Fruit fly (Drosophila melanogaster) whole organism, embryonic: ENCODE data around the gene wrd.

Experiments used
- BtbVII ChIP-seq: fragments of 200-800 bp; sonication (Bioruptor generic); optimal IDR thresholded peaks from 3 replicates; lab custom pipeline; 2017; ENCODE audit warnings: missing biosample characterization, mild to moderate bottlenecking, missing genetic modification characterization
- CG1024 ChIP-seq: fragments of 200-800 bp; sonication (Bioruptor generic); IDR thresholded peaks from 2 replicates; pipeline ENCODE4 v1.3.6; 2022; ENCODE audit warnings: missing biosample characterization, missing genetic modification characterization
- CG10321 ChIP-seq: fragments of 200-800 bp; sonication (Bioruptor generic); IDR thresholded peaks from 2 replicates; pipeline ENCODE4 v1.3.6; 2022; ENCODE audit warnings: missing biosample characterization, missing genetic modification characterization
- CG11085 ChIP-seq: fragments of 200-800 bp; sonication (Bioruptor generic); IDR thresholded peaks from 2 replicates; pipeline ENCODE4 v1.3.6; 2022; ENCODE audit warnings: missing biosample characterization, missing genetic modification characterization
- CG11695 ChIP-seq: fragments of 200-800 bp; sonication (Bioruptor generic); IDR thresholded peaks from 3 replicates; pipeline ENCODE4 v1.3.6; 2022; ENCODE audit warnings: missing biosample characterization, missing genetic modification characterization
- CG12942 ChIP-seq: fragments of 200-800 bp; sonication (Bioruptor generic); optimal IDR thresholded peaks from 3 replicates; lab custom pipeline; 2016; ENCODE audit warnings: missing biosample characterization, missing genetic modification characterization
- CG13123 ChIP-seq: fragments of 200-800 bp; sonication (Bioruptor generic); optimal IDR thresholded peaks from 2 replicates; lab custom pipeline; 2016; ENCODE audit warnings: missing biosample characterization, missing genetic modification characterization
- CG14441 ChIP-seq: fragments of 200-800 bp; sonication (Bioruptor generic); IDR thresholded peaks from 2 replicates; pipeline ENCODE4 v1.3.6; 2022; ENCODE audit warnings: missing biosample characterization, missing genetic modification characterization
- CG1603 ChIP-seq: fragments of 200-800 bp; sonication (Bioruptor generic); optimal IDR thresholded peaks from 2 replicates; lab custom pipeline; 2019; ENCODE audit warnings: missing biosample characterization, mild to moderate bottlenecking, missing genetic modification characterization, moderate library complexity
- CG17186 ChIP-seq: fragments of 200-800 bp; sonication (Bioruptor generic); optimal IDR thresholded peaks from 3 replicates; lab custom pipeline; 2017; ENCODE audit warnings: missing biosample characterization, missing genetic modification reagents, missing genetic modification characterization
- CG17359 ChIP-seq: fragments of 200-800 bp; sonication (Bioruptor generic); optimal IDR thresholded peaks from 3 replicates; lab custom pipeline; 2018; ENCODE audit warnings: missing biosample characterization, mild to moderate bottlenecking, missing genetic modification characterization, moderate library complexity
- CG32772 ChIP-seq: fragments of 200-800 bp; sonication (Bioruptor generic); IDR thresholded peaks from 2 replicates; pipeline ENCODE4 v1.3.6; 2022; ENCODE audit warnings: missing biosample characterization, missing genetic modification characterization
- CG4424 ChIP-seq: fragments of 200-800 bp; sonication (Bioruptor generic); optimal IDR thresholded peaks from 3 replicates; lab custom pipeline; 2016; ENCODE audit warnings: missing biosample characterization, missing genetic modification characterization
- CG7963 ChIP-seq: fragments of 200-800 bp; sonication (Bioruptor generic); IDR thresholded peaks from 3 replicates; pipeline ENCODE4 v1.3.6; 2022; ENCODE audit warnings: missing biosample characterization, missing genetic modification characterization; ENCODE audit not compliant: partially characterized antibody
- CG8924 ChIP-seq: fragments of 200-800 bp; optimal IDR thresholded peaks from 3 replicates; lab custom pipeline; 2019; ENCODE audit warnings: missing biosample characterization, mild to moderate bottlenecking, missing genetic modification characterization, moderate library complexity
- CG9817 ChIP-seq: fragments of 200-800 bp; sonication (Bioruptor generic); optimal IDR thresholded peaks from 2 replicates; lab custom pipeline; 2018; ENCODE audit warnings: missing biosample characterization, mild to moderate bottlenecking, missing genetic modification characterization, moderate library complexity
- CHES-1-like ChIP-seq: fragments of 200-800 bp; sonication (Bioruptor generic); optimal IDR thresholded peaks from 2 replicates; lab custom pipeline; 2016; ENCODE audit warnings: missing biosample characterization, missing genetic modification characterization
- Deaf1 ChIP-seq: fragments of 200-800 bp; optimal IDR thresholded peaks from 3 replicates; lab custom pipeline; 2019; ENCODE audit warnings: missing biosample characterization, mild to moderate bottlenecking, missing genetic modification characterization, moderate library complexity
- E2f1 ChIP-seq: fragments of 200-800 bp; sonication (Bioruptor generic); IDR thresholded peaks from 2 replicates; pipeline ENCODE4 v1.3.6; 2022; ENCODE audit warnings: missing biosample characterization, missing genetic modification characterization
- HLH54F ChIP-seq: fragments of 200-800 bp; sonication (Bioruptor generic); optimal IDR thresholded peaks from 3 replicates; lab custom pipeline; 2016; ENCODE audit warnings: missing biosample characterization, missing genetic modification characterization
- Hr3 ChIP-seq: fragments of 200-800 bp; sonication (Bioruptor generic); optimal IDR thresholded peaks from 3 replicates; lab custom pipeline; 2016; ENCODE audit warnings: missing biosample characterization, missing genetic modification characterization
- MBD-R2 ChIP-seq: fragments of 200-800 bp; sonication (Bioruptor generic); IDR thresholded peaks from 2 replicates; pipeline ENCODE4 v1.3.6; 2022; ENCODE audit warnings: missing biosample characterization, missing genetic modification characterization
- Mad ChIP-seq: fragments of 200-800 bp; sonication (Bioruptor generic); optimal IDR thresholded peaks from 2 replicates; lab custom pipeline; 2016; ENCODE audit warnings: missing biosample characterization, missing genetic modification characterization
- NfI ChIP-seq: fragments of 200-800 bp; sonication (Bioruptor generic); optimal IDR thresholded peaks from 3 replicates; lab custom pipeline; 2018; ENCODE audit warnings: missing biosample characterization, mild to moderate bottlenecking, missing genetic modification characterization, moderate library complexity
- Pdp1 ChIP-seq, 2 experiments: fragments of 200-800 bp; sonication (Bioruptor generic); optimal IDR thresholded peaks; 3 replicates each; lab custom pipeline; 2016; ENCODE audit warnings: missing biosample characterization in 2 of 2, missing genetic modification characterization in 2 of 2, mild to moderate bottlenecking in 1 of 2, moderate library complexity in 1 of 2
- Ptx1 ChIP-seq: fragments of 200-800 bp; sonication (Bioruptor generic); IDR thresholded peaks from 2 replicates; pipeline ENCODE4 v1.3.6; 2022; ENCODE audit warnings: missing biosample characterization, missing genetic modification characterization
- Stat92E ChIP-seq, 3 experiments: fragments of >200 bp in 2 of 3; fragments of 200-800 bp in 1 of 3; sonication (Bioruptor generic) in 1 of 3; optimal IDR thresholded peaks; 2 replicates each; lab custom pipeline; 2017 to 2019; ENCODE audit warnings: missing biosample characterization in 3 of 3, missing genetic modification characterization in 3 of 3, mild to moderate bottlenecking in 1 of 3, moderate library complexity in 1 of 3
- YL-1 ChIP-seq: fragments of 200-800 bp; sonication (Bioruptor generic); optimal IDR thresholded peaks from 3 replicates; lab custom pipeline; 2017; ENCODE audit warnings: missing biosample characterization, mild to moderate bottlenecking, missing genetic modification characterization
- al ChIP-seq: fragments of 200-800 bp; sonication (Bioruptor generic); IDR thresholded peaks from 2 replicates; pipeline ENCODE4 v1.3.6; 2022; ENCODE audit warnings: missing biosample characterization, missing genetic modification characterization
- da ChIP-seq: fragments of 200-800 bp; sonication (Bioruptor generic); optimal IDR thresholded peaks from 2 replicates; lab custom pipeline; 2016; ENCODE audit warnings: missing biosample characterization, missing genetic modification characterization
- esg ChIP-seq: fragments of 200-800 bp; sonication (Bioruptor generic); conservative IDR thresholded peaks from 2 replicates; pipeline ENCODE4 v1.3.6; 2022; ENCODE audit warnings: missing biosample characterization, missing genetic modification characterization
- fd96Cb ChIP-seq: fragments of 200-800 bp; sonication (Bioruptor generic); optimal IDR thresholded peaks from 2 replicates; lab custom pipeline; 2018; ENCODE audit warnings: missing biosample characterization, mild to moderate bottlenecking, missing genetic modification characterization, moderate library complexity
- gro ChIP-seq: fragments of 200-800 bp; sonication (Bioruptor generic); optimal IDR thresholded peaks from 2 replicates; lab custom pipeline; 2016; ENCODE audit warnings: missing biosample characterization, missing genetic modification characterization
- gsb-n ChIP-seq: fragments of 200-800 bp; sonication (Bioruptor generic); optimal IDR thresholded peaks from 3 replicates; lab custom pipeline; 2018; ENCODE audit warnings: missing biosample characterization, mild to moderate bottlenecking, missing genetic modification characterization
- gt ChIP-seq: fragments of 200-800 bp; sonication (Bioruptor generic); IDR thresholded peaks from 2 replicates; pipeline ENCODE4 v1.3.6; 2022; ENCODE audit warnings: missing biosample characterization, missing genetic modification characterization
- jing ChIP-seq: fragments of 200-800 bp; sonication (Bioruptor generic); optimal IDR thresholded peaks from 2 replicates; lab custom pipeline; 2018; ENCODE audit warnings: missing biosample characterization, mild to moderate bottlenecking, missing genetic modification characterization
- jumu ChIP-seq: fragments of 200-800 bp; sonication (Bioruptor generic); optimal IDR thresholded peaks from 3 replicates; lab custom pipeline; 2016; ENCODE audit warnings: missing biosample characterization, missing genetic modification characterization
- ken ChIP-seq: fragments of 200-800 bp; sonication (Bioruptor generic); IDR thresholded peaks from 3 replicates; pipeline ENCODE4 v1.3.6; 2022; ENCODE audit warnings: missing biosample characterization, missing genetic modification characterization
- knrl ChIP-seq: fragments of 200-800 bp; sonication (Bioruptor generic); IDR thresholded peaks from 3 replicates; pipeline ENCODE4 v1.3.6; 2022; ENCODE audit warnings: missing biosample characterization, missing genetic modification characterization; ENCODE audit not compliant: partially characterized antibody
- lilli ChIP-seq: fragments of 200-800 bp; sonication (Bioruptor generic); optimal IDR thresholded peaks from 3 replicates; lab custom pipeline; 2016; ENCODE audit warnings: missing biosample characterization, missing genetic modification characterization
- otp ChIP-seq: fragments of 200-800 bp; sonication (Bioruptor generic); IDR thresholded peaks from 3 replicates; pipeline ENCODE4, ENCODE4 v1.3.6; 2022; ENCODE audit warnings: missing biosample characterization, missing genetic modification characterization
- pho ChIP-seq: fragments of 200-800 bp; sonication (Bioruptor generic); optimal IDR thresholded peaks from 2 replicates; lab custom pipeline; 2016; ENCODE audit warnings: missing biosample characterization, missing genetic modification characterization
- pita ChIP-seq: fragments of 200-800 bp; sonication (Bioruptor generic); optimal IDR thresholded peaks from 2 replicates; lab custom pipeline; 2017; ENCODE audit warnings: missing biosample characterization, mild to moderate bottlenecking, missing genetic modification characterization
- run ChIP-seq: fragments of 200-800 bp; sonication (Bioruptor generic); optimal IDR thresholded peaks from 3 replicates; lab custom pipeline; 2018; ENCODE audit warnings: missing biosample characterization, mild to moderate bottlenecking, missing genetic modification characterization
- salm ChIP-seq: fragments of 200-800 bp; sonication (Bioruptor generic); optimal IDR thresholded peaks from 2 replicates; lab custom pipeline; 2018; ENCODE audit warnings: missing biosample characterization, mild to moderate bottlenecking, missing genetic modification characterization
- sc ChIP-seq, 3 experiments: fragments of >200 bp in 2 of 3; fragments of 200-800 bp in 1 of 3; sonication (Bioruptor generic) in 1 of 3; optimal IDR thresholded peaks; 2 replicates in 2 of 3; 3 replicates in 1 of 3; lab custom pipeline; 2017; ENCODE audit warnings: mild to moderate bottlenecking in 1 of 3, missing biosample characterization in 1 of 3, missing genetic modification characterization in 1 of 3, missing genetic modification reagents in 1 of 3
- unc-4 ChIP-seq: fragments of 200-800 bp; sonication (Bioruptor generic); IDR thresholded peaks from 2 replicates; pipeline ENCODE4 v1.3.6; 2022; ENCODE audit warnings: missing biosample characterization, missing genetic modification characterization; ENCODE audit not compliant: partially characterized antibody
- unpg ChIP-seq: fragments of 200-800 bp; sonication (Bioruptor generic); optimal IDR thresholded peaks from 3 replicates; lab custom pipeline; 2018; ENCODE audit warnings: missing biosample characterization, mild to moderate bottlenecking, missing genetic modification characterization, moderate library complexity
- vnd ChIP-seq: fragments of 200-800 bp; sonication (Bioruptor generic); IDR thresholded peaks from 3 replicates; pipeline ENCODE4 v1.3.6; 2022; ENCODE audit warnings: missing biosample characterization, missing genetic modification characterization; ENCODE audit not compliant: partially characterized antibody
- zen2 ChIP-seq: fragments of 200-800 bp; sonication (Bioruptor generic); IDR thresholded peaks from 3 replicates; pipeline ENCODE4 v1.3.6; 2022; ENCODE audit warnings: missing biosample characterization, missing genetic modification characterization; ENCODE audit not compliant: partially characterized antibody

wrd gene

dm6 chr3R:18188702-18189125, 21.2 kb downstream of the wrd start, which contains the start of the genes CG12321 and MED17 (continued):
- TF ChIP-seq CG8924 (tag; lab: Kevin White, UChicago): peak; percentile 90
- peak; percentile 70 for TF ChIP-seq CG11695 (GFP tag; lab: Robert Waterston, UW)
- peak; percentile 93 for TF ChIP-seq Ptx1
- TF ChIP-seq knrl (GFP tag; lab: Robert Waterston, UW): 0 out of 3 replicates have a peak, but pooled peaks have one; percentile 14
- peak; percentile 55 to 57 for TF ChIP-seq Pdp1 (GFP tag; optimal IDR thresholded peaks at IDR 0.05; lab: Kevin White, UChicago)
- TF ChIP-seq gro (GFP tag; lab: Kevin White, UChicago): no peak
- peak; percentile 88 for TF ChIP-seq E2f1
- TF ChIP-seq fd96Cb (tag; lab: Kevin White, UChicago): peak; percentile 85
- TF ChIP-seq BtbVII: peak; percentile 86
- TF ChIP-seq gsb-n: peak; percentile 70
- TF ChIP-seq CG13123: peak; percentile 85
- peak; percentile 67 for TF ChIP-seq pho
- peak; percentile 84 for TF ChIP-seq lilli
- peak; percentile 42 for TF ChIP-seq jumu (GFP tag; lab: Kevin White, UChicago)
- 0 out of 3 replicates have a peak, but pooled peaks have one; percentile 51 for TF ChIP-seq otp (GFP tag; lab: Robert Waterston, UW)
- peak; percentile 74 for TF ChIP-seq HLH54F (GFP tag; lab: Kevin White, UChicago)
- no peak for TF ChIP-seq CG1024 (GFP tag; lab: Robert Waterston, UW)
- peak; percentile 82; the same call in 1 of the 2 replicates for TF ChIP-seq CG14441 (GFP tag; lab: Robert Waterston, UW)
- TF ChIP-seq CG7963 (GFP tag; lab: Robert Waterston, UW): no peak
- TF ChIP-seq unc-4 (GFP tag; lab: Robert Waterston, UW): peak; percentile 31; the same call in 1 of the 2 replicates
- TF ChIP-seq sc (optimal IDR thresholded peaks at IDR 0.05; lab: Kevin White, UChicago): no peak
- TF ChIP-seq sc (GFP tag; optimal IDR thresholded peaks at IDR 0.05; lab: Kevin White, UChicago): peak; percentile 85
- TF ChIP-seq CG9817 (tag; lab: Kevin White, UChicago): peak; percentile 86
- no peak for TF ChIP-seq Deaf1
- peak; percentile 88 for TF ChIP-seq ken (GFP tag; lab: Robert Waterston, UW)
- TF ChIP-seq esg (GFP tag; lab: Robert Waterston, UW): peak; percentile 87
- peak; percentile 84 for TF ChIP-seq CG17359
- TF ChIP-seq CHES-1-like (GFP tag; lab: Kevin White, UChicago): peak; percentile 71
- peak; percentile 84 for TF ChIP-seq YL-1 (GFP tag; lab: Kevin White, UChicago)
- peak; percentile 88 for TF ChIP-seq CG32772 (GFP tag; lab: Robert Waterston, UW)
- no peak for TF ChIP-seq zen2 (GFP tag; lab: Robert Waterston, UW)
- peak; percentile 43; the same call in 1 of the 2 replicates for TF ChIP-seq CG10321 (GFP tag; lab: Robert Waterston, UW)
- no peak for TF ChIP-seq salm
- TF ChIP-seq jing: peak; percentile 69
- TF ChIP-seq CG17186 (GFP tag; lab: Kevin White, UChicago): peak; percentile 60
- no peak for TF ChIP-seq pita
- TF ChIP-seq unpg (GFP tag; lab: Kevin White, UChicago): peak; percentile 84
- TF ChIP-seq Mad (GFP tag; lab: Kevin White, UChicago): peak; percentile 57
- peak; percentile 70 for TF ChIP-seq gt
- peak; percentile 90 for TF ChIP-seq al
- TF ChIP-seq run: no peak
- peak; percentile 89 for TF ChIP-seq NfI
- TF ChIP-seq CG12942 (GFP tag; lab: Kevin White, UChicago): peak; percentile 91
- TF ChIP-seq MBD-R2 (GFP tag; lab: Robert Waterston, UW): peak; percentile 86
- no peak for TF ChIP-seq Stat92E (GFP tag; optimal IDR thresholded peaks at IDR 0.05; lab: Kevin White, UChicago)
- peak; percentile 96 for TF ChIP-seq Hr3
- no peak for TF ChIP-seq CG1603
- peak; percentile 92 for TF ChIP-seq CG11085
- TF ChIP-seq da: no peak
- TF ChIP-seq CG4424 (GFP tag; lab: Kevin White, UChicago): peak; percentile 91
- TF ChIP-seq vnd (GFP tag; lab: Robert Waterston, UW): no peak
